Worm (Caenorhabditis elegans) whole organism, L4/young adult: Measurements from ENCODE around the gene oct-2.

ENCODE experiments used
- W03F9.2 ChIP-seq: fragments of 150-350 bp; optimal IDR thresholded peaks from 2 replicates; lab custom pipeline; 2014; ENCODE audit warnings: missing biosample characterization, missing genetic modification characterization
- dao-5 ChIP-seq: sonication (generic microtip); optimal IDR thresholded peaks from 2 replicates; lab custom pipeline; 2016; ENCODE audit warnings: missing genotype, missing genetic modification characterization, moderate library complexity, missing compliant biosample characterization
- him-1 ChIP-seq: sonication (generic microtip); optimal IDR thresholded peaks from 2 replicates; lab custom pipeline; 2016; ENCODE audit warnings: missing genotype, missing genetic modification reagents, missing genetic modification characterization, missing compliant biosample characterization

oct-2 gene

DNA sequence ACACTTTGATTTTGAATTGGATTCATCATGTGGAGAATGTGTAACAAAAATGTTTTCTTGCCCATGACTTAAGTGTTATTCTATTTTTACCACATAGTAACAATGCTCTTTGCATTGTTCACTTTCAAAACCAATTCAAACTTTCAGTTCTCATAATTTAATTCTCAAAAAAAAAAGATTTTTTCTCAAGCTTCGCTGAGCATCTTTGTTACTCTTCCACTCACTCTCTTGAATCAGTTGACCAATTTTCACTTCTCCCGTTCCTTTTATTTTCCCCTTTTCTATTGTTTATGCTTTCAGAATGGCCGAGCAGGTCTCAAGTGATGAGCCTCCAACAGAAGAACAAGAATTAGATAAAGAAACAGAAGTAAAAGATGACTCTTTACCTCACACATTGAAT, at the start of gene oct-2:
Gene oct-2 (plus strand): TSS at position 301 of the 400 bp plus-strand sequence.
- TF ChIP-seq W03F9.2 (tag; lab: Kevin White, UChicago): no peak
- TF ChIP-seq dao-5 (tag; lab: Kevin White, UChicago): no peak
- no peak for TF ChIP-seq him-1 (tag; lab: Kevin White, UChicago)

DNA sequence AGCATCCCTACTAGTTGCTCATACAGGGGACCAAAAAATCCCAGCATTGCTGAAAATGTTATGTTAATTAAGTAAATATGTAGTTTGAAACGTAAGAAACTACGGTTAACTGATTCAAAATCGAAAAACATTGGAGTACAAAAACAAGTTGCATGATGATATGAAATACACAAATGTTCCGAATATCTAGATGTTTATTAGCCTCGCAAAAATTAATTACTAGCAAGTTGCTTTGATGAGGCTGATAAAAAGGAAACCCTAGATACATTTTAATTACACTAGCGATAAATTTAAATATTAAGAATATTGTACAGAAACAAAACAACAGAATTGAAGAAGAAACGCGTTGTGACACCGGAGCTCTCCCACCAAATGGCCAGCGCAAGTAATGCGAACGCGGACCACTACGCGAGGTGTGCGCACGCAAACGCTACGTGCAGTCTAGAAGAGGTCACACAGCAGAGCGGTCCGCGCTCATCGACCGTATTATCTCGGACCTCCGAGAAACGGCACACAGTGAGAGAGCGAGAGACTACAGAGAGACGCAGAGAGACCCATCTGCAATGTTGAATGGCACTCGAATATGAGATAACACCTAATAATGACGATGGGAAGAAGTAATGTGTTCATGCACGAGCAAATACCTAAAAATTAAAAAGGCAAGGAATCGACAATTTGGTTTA, 49.4 kb upstream of the oct-2 start, which contains the start of gene inx-2:
Gene inx-2 (minus strand): TSS at position 51 of the 683 bp plus-strand sequence.
- no peak for TF ChIP-seq him-1 (tag; lab: Kevin White, UChicago)
- TF ChIP-seq dao-5 (tag; lab: Kevin White, UChicago): no peak
- TF ChIP-seq W03F9.2 (tag; lab: Kevin White, UChicago): no peak

DNA sequence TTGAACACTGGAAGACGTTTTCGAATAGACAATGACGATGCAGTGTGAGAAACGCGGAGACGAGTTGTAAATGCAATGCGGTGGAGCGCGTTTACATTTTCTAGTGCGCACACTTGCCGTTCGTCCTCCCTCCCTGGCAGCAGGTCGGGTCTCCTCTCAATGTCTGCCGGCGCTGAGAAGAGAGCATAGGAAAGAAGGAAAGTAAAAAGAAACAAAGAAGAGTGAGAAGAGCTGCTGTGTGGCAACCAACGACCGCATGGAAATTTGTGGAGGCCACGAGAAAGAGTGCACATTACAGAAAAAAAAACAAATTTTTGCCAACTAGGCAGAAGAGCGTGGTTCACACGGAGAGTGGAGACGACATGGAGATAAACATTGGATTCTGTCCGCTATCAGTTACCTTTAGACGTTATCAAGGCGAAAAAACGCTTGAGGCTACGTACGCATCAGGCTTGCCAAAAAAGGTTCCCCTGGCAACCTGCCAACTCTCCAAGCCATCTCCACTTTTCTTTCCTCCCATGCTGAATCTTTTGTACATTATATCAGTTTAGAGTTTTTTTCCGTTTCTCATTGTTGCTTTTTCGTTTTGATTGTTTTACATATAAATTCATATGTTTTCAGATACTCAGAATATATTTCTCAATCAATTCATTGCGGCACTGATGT, 46.5 kb upstream of the oct-2 start, which contains the start of the genes snrp-40.1 and F08G12.3:
Gene snrp-40.1 (minus strand): TSS at position 143 of the 666 bp plus-strand sequence.
Gene F08G12.3 (plus strand): TSS at position 616 of the 666 bp plus-strand sequence.
- TF ChIP-seq dao-5 (tag; lab: Kevin White, UChicago): no peak
- TF ChIP-seq him-1 (tag; lab: Kevin White, UChicago): peak; percentile 37

DNA sequence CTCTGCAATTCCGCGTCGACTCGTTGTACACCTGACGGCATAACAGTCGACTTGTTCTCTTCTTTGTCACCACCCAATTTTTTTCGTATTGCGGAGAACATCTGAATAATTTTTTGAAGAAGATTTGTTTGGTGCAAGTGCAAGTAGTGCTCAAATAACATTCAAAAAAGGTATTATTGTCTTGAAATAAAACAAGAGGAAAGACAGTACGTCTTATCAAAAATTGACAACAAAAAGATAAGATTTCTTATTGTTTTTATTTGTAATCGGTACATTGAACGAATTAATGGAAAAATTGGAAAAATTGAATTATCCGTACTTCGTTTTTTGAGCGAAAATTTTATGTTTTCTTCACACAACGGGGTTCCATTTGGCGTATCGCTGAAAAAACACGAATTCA, 40.5 kb upstream of the oct-2 start, which contains the start of gene F08G12.1:
Gene F08G12.1 (minus strand): TSS at position 101 of the 400 bp plus-strand sequence.
- no peak for TF ChIP-seq W03F9.2 (tag; lab: Kevin White, UChicago)
- TF ChIP-seq dao-5 (tag; lab: Kevin White, UChicago): no peak
- no peak for TF ChIP-seq him-1 (tag; lab: Kevin White, UChicago)

DNA sequence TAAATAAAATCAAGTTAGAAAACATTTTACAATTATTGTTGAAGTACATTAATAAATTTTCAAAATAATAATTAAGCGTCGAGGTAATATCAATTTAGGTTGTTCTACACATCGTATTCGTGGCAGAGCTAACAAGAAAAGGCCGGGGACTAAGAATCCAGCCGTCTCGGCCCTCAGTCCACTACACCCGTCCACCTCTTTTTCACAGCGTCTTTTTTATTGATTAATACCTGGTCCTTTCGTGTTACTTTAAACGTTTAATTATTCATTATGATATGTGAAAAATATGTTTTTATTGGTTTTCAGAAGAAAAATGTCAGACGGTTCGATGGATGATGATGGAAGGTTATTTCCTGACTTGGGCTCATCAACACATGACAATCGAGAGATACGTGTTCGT, 39.2 kb upstream of the oct-2 start, which contains the start of gene vhl-1:
Gene vhl-1 (plus strand): TSS at position 301 of the 400 bp plus-strand sequence.
- no peak for TF ChIP-seq W03F9.2 (tag; lab: Kevin White, UChicago)
- TF ChIP-seq dao-5 (tag; lab: Kevin White, UChicago): no peak
- no peak for TF ChIP-seq him-1 (tag; lab: Kevin White, UChicago)

DNA sequence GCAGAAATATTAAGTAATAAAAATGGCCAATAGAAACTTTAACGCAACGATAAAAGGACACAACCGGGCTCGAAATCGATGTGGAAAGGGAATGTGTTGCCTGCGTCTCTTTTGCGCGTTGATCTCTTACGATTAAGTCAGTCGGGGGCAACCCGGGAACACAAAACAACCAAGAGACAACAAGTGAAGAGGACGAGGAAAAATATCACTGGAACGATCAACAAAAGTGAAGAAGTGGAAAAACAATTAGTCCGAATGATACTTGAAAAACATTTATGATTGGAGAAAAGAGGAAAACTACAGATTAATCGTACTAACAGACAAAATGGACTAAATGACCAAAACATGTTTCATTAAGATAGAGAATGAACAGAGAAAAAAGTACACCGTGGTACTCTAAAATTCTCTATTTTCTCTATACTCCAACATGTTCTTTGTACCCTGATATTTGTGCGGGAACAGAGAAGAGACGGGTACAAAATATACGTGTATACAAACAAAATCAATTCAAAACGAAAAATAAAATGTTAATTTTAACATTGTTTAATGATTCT, 35.9 kb upstream of the oct-2 start, which contains the start of gene F08G12.5:
Gene F08G12.5 (minus strand): TSS at position 1 of the 554 bp plus-strand sequence.
- TF ChIP-seq W03F9.2 (tag; lab: Kevin White, UChicago) (no peak), him-1 (tag; lab: Kevin White, UChicago) (no peak), dao-5 (tag; lab: Kevin White, UChicago) (no peak)

DNA sequence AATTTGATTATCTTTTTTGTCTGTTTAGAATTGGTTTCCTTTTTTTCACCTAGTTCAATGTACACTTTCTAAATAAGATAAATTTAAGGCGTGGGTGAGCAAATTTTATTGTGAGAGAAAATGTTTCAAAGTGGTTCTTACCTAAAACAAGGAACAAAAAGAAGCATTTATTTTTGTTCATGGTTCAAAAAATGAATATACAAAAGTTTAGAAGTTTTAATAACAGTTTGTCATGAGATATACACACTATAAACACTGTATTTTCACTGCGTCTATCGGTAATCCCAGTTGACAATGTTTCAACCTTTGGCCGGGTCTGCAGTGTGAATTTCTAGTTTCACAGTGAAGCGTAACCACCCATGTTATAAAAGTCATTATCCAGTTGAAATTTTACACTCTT, 30.9 kb upstream of the oct-2 start, which contains the start of gene F08G12.11:
Gene F08G12.11 (minus strand): TSS at position 181 of the 400 bp plus-strand sequence.
- TF ChIP-seq dao-5 (tag; lab: Kevin White, UChicago): no peak
- no peak for TF ChIP-seq W03F9.2 (tag; lab: Kevin White, UChicago)
- TF ChIP-seq him-1 (tag; lab: Kevin White, UChicago): no peak

DNA sequence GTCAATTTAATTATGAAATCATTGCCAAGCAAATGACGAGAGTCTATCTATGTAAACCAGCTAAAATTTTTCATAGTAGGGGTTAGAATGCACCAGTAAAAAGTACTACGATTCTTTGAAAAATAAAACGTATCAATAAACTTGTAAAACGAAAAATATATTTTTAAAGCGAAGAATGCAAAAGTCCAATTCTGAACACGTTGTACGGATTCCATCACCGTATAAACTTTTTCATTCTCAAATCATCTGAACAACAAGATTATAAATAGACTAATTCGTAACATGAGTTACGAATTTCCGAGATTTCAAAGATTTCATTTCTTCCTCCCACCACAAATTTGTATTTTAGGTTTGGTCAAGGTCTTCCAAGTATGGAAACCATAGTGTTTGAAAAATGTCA, 29.5 kb upstream of the oct-2 start, which contains the start of gene nlp-57:
Gene nlp-57 (plus strand): TSS at position 301 of the 400 bp plus-strand sequence.
- no peak for TF ChIP-seq W03F9.2 (tag; lab: Kevin White, UChicago)
- TF ChIP-seq dao-5 (tag; lab: Kevin White, UChicago): no peak
- no peak for TF ChIP-seq him-1 (tag; lab: Kevin White, UChicago)

DNA sequence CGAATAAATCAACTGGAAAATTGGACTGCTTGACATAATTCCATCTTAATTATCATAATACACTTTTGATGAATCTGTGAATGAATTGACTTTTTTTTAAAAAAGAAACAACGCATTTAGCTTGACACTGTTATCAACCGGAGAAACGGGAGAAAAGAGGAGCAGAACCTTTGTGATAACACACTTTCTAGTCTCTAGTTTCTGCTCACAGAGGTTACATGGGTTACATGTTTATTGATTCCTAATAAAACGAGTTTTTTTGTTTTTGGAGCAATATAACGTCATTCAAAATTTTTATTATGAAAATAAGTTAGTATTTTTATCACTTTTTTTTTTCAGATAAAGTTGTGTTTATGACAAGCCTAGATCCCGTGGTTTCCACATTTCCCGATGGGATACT, 28.3 kb upstream of the oct-2 start, which contains the start of gene hizr-1:
Gene hizr-1 (plus strand): TSS at position 340 of the 400 bp plus-strand sequence.
- TF ChIP-seq W03F9.2 (tag; lab: Kevin White, UChicago) (no peak), him-1 (tag; lab: Kevin White, UChicago) (no peak), dao-5 (tag; lab: Kevin White, UChicago) (no peak)

DNA sequence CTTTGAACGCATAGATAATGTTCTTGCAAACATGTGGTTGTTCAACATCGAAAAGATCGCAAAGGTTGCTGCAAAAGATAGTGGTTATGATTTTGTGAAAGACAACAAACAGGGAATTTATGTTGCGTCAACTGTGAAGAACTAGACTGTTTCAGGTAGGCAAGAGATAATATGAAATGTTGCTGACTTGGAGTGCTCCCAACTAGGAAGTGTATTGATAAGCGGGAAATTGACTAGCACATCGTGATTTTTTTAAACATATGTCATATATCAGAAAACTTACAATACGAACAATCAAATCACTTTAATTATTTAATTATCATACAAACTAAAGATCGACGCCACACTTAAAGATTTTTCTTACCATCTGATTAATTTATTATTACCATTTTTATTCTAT, 23.0 kb upstream of the oct-2 start:
- TF ChIP-seq W03F9.2 (tag; lab: Kevin White, UChicago) (no peak), dao-5 (tag; lab: Kevin White, UChicago) (no peak), him-1 (tag; lab: Kevin White, UChicago) (no peak)

DNA sequence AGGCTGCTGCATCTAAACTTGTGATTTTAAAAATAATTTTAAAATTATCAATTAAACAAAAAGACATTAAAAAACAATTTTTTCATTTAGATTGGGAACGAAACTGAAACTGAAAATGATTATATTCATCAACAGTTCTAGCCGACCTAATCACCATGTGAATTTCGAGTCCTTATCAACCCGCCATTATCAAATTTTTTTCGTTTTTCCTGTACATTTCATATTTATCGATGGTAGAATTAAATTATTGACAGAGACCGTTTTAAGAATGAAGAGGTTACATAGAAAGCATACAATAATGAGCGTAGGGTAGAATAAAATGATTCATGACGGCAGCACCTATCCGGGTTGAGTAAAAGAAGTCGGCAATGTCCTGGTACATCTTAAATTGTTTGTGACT, 22.0 kb upstream of the oct-2 start, which contains the start of gene asm-2:
Gene asm-2 (minus strand): TSS at position 12 of the 400 bp plus-strand sequence.
- no peak for TF ChIP-seq him-1 (tag; lab: Kevin White, UChicago)
- TF ChIP-seq dao-5 (tag; lab: Kevin White, UChicago): no peak
- no peak for TF ChIP-seq W03F9.2 (tag; lab: Kevin White, UChicago)

DNA sequence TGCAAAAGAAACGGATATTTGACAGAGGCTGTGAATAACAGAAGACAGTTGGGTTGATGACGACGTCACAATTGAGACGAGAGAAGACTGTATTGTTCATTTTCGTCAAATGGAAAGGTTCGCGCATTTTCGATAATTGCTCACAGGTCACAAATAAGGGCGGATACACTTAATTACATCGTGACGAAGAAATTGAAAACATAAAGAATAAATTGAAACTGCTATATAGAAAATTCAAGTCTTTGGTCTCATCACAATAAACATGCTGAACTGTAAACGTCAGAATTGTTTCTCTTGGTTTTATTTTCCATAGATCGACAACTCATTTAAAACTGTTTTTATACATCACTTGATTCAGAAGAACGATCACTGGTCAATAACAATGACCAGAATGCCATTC, 19.4 kb upstream of the oct-2 start, which contains the start of gene ZK455.5:
Gene ZK455.5 (minus strand): TSS at position 101 of the 400 bp plus-strand sequence.
- TF ChIP-seq W03F9.2 (tag; lab: Kevin White, UChicago): no peak
- TF ChIP-seq dao-5 (tag; lab: Kevin White, UChicago): no peak
- TF ChIP-seq him-1 (tag; lab: Kevin White, UChicago): no peak
